Worm (Caenorhabditis elegans): ENCODE data around the gene F48F7.3.

F48F7.3 gene

DNA sequence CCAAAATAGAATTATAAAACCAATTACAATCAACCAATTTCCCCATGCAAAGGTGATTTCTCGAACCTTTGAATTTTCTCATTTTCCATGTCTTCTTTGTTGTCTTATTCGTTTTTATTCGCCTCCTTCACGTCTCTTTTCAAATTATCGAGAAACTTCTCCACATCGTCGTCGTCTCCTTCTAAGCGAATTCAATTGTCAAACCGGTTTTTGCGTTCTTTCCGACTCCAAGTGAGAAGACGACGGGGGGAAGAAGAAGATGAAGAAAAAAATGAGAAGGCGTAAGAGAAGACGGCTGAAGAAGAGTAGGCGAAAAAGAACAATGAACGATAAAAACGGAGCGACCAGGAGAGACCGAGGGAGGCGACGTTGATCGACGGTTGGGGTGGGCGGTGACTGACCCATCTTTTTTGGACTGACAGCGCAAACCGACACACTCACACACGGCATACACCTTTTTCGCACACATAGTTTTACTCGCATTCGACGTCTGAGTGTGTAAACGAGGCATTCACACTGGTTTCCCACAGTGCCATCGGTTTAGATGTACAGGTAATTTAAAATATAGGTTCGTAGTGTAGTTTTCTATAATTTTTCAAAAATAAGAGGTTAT is 42.8 kb upstream of the F48F7.3 start:
- no peak for TF ChIP-seq nhr-12 (tag; optimal IDR thresholded peaks at IDR 0.05)
- peak; percentile 31 for TF ChIP-seq gmeb-1 (tag; optimal IDR thresholded peaks at IDR 0.05)
- no peak for TF ChIP-seq elt-3 (tag; optimal IDR thresholded peaks at IDR 0.05)
- peak; percentile 10 for TF ChIP-seq ztf-4 (tag; optimal IDR thresholded peaks at IDR 0.05)
- TF ChIP-seq mab-5 (tag; optimal IDR thresholded peaks at IDR 0.05): no peak
- TF ChIP-seq nhr-21 (tag; optimal IDR thresholded peaks at IDR 0.05): peak; percentile 59
- no peak for TF ChIP-seq nhr-237 (tag; optimal IDR thresholded peaks at IDR 0.05)
- TF ChIP-seq crh-2 (tag; optimal IDR thresholded peaks at IDR 0.05): peak; percentile 74
- peak; percentile 40 for TF ChIP-seq lin-13 (GFP tag; optimal IDR thresholded peaks at IDR 0.05)
- TF ChIP-seq nhr-25 (tag; optimal IDR thresholded peaks at IDR 0.05): peak; percentile 94
- TF ChIP-seq egl-27 (tag; optimal IDR thresholded peaks at IDR 0.05): peak; percentile 83
- TF ChIP-seq blmp-1 (tag; optimal IDR thresholded peaks at IDR 0.05; ENCODE audit: insufficient read depth): peak; percentile 33
- peak in 1 of 2 experiments; percentile 38 for TF ChIP-seq lsy-2 (tag; optimal IDR thresholded peaks at IDR 0.05)
- peak; percentile 53 for TF ChIP-seq nhr-129 (tag; optimal IDR thresholded peaks at IDR 0.05)
- TF ChIP-seq nhr-6 (tag; optimal IDR thresholded peaks at IDR 0.05): peak; percentile 78
- TF ChIP-seq fos-1 (tag; optimal IDR thresholded peaks at IDR 0.05): peak; percentile 27
- peak; percentile 60 for TF ChIP-seq F13H6.1 (tag; optimal IDR thresholded peaks at IDR 0.05)
- TF ChIP-seq C34F6.9 (tag; optimal IDR thresholded peaks at IDR 0.05): peak; percentile 28
- peak; percentile 86 for TF ChIP-seq sma-3 (GFP tag; optimal IDR thresholded peaks at IDR 0.05)
- peak; percentile 52 for TF ChIP-seq ceh-16 (tag; optimal IDR thresholded peaks at IDR 0.05)
- no peak for TF ChIP-seq nhr-77 (tag; optimal IDR thresholded peaks at IDR 0.05)
- peak; percentile 88 for TF ChIP-seq sem-4 (tag; optimal IDR thresholded peaks at IDR 0.05)
- peak; percentile 50 for TF ChIP-seq sma-9 (GFP tag; optimal IDR thresholded peaks at IDR 0.05)
- no peak for TF ChIP-seq sma-9 (tag; optimal IDR thresholded peaks at IDR 0.05)
- no peak for TF ChIP-seq ztf-11 (tag; optimal IDR thresholded peaks at IDR 0.05)
- TF ChIP-seq unc-55 (GFP tag; optimal IDR thresholded peaks at IDR 0.05): peak; percentile 18

DNA sequence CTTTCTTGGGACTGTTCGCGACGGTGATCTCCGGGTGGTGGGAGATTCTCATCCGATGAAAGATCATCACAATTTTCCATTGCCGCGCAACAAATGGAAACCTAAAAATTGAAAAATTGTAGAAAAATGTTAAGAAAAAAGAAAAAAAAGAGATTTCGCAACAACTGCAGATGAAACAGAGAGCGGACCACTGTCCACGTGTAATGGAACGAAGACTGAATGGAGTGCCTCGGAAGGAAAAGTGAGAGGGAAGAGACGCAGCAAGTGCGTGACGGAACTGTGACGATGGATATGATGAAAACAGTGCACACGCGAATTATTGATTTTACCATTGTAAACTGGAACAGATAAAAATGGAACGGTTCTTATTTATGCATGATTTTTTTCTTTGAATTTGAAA is 37.3 kb upstream of the F48F7.3 start, which contains the start of gene meg-2:
Gene meg-2 (minus strand): TSS at position 101 of the 400 bp plus-strand sequence.
- TF ChIP-seq nhr-6 (tag; optimal IDR thresholded peaks at IDR 0.05) (no peak), F13H6.1 (tag; optimal IDR thresholded peaks at IDR 0.05) (no peak), ZK546.5 (tag; optimal IDR thresholded peaks at IDR 0.05) (no peak), fos-1 (tag; optimal IDR thresholded peaks at IDR 0.05) (no peak), nhr-10 (tag; optimal IDR thresholded peaks at IDR 0.05) (no peak), ceh-16 (tag; optimal IDR thresholded peaks at IDR 0.05) (no peak), nhr-25 (tag; optimal IDR thresholded peaks at IDR 0.05) (no peak), unc-55 (GFP tag; optimal IDR thresholded peaks at IDR 0.05) (no peak), nhr-23 (tag; optimal IDR thresholded peaks at IDR 0.05) (no peak), nhr-11 (tag; optimal IDR thresholded peaks at IDR 0.05) (no peak), aly-2 (tag; optimal IDR thresholded peaks at IDR 0.05) (no peak), unc-62 (GFP tag; optimal IDR thresholded peaks at IDR 0.05) (no peak), R02D3.7 (tag; optimal IDR thresholded peaks at IDR 0.05) (no peak), mab-5 (tag; optimal IDR thresholded peaks at IDR 0.05) (no peak), gmeb-1 (tag; optimal IDR thresholded peaks at IDR 0.05) (no peak), nhr-129 (tag; optimal IDR thresholded peaks at IDR 0.05) (no peak), ama-1 (optimal IDR thresholded peaks at IDR 0.05) (no peak)

DNA sequence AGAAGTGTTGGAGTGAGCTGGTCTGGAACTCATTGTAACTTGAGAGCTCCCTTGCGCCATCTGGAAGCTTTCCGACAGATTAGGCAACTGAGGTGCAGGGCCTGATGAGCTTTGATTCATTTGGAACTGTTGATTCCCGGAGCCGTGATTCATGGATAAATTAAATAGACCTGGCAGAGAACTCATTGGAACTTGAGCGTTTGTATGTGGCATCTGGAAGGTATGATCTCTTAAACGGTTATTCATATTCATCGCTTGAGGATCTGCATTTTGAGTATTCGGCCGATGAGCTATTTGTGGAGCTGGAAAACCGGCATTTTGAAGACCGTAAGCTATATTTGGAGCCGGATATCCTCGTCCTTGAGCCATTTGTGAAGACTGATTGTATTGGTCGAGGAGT is 34.8 kb upstream of the F48F7.3 start:
- TF ChIP-seq alr-1 (tag; optimal IDR thresholded peaks at IDR 0.05): no peak
- no peak for TF ChIP-seq unc-55 (GFP tag; optimal IDR thresholded peaks at IDR 0.05)
- no peak for TF ChIP-seq gmeb-1 (tag; optimal IDR thresholded peaks at IDR 0.05)
- no peak for TF ChIP-seq sem-4 (tag; optimal IDR thresholded peaks at IDR 0.05)
- no peak for TF ChIP-seq nhr-237 (tag; optimal IDR thresholded peaks at IDR 0.05)
- TF ChIP-seq Y55F3AM.14 (GFP tag; optimal IDR thresholded peaks at IDR 0.05): no peak
- no peak for TF ChIP-seq nhr-6 (tag; optimal IDR thresholded peaks at IDR 0.05)
- no peak for TF ChIP-seq nhr-11 (tag; optimal IDR thresholded peaks at IDR 0.05)
- no peak for TF ChIP-seq peb-1 (tag; optimal IDR thresholded peaks at IDR 0.05)
- no peak for TF ChIP-seq ama-1 (optimal IDR thresholded peaks at IDR 0.05)
- TF ChIP-seq nhr-129 (tag; optimal IDR thresholded peaks at IDR 0.05): no peak
- no peak for TF ChIP-seq F13H6.1 (tag; optimal IDR thresholded peaks at IDR 0.05)
- TF ChIP-seq fos-1 (tag; optimal IDR thresholded peaks at IDR 0.05): no peak
- TF ChIP-seq blmp-1 (tag; optimal IDR thresholded peaks at IDR 0.05; ENCODE audit: insufficient read depth): no peak

DNA sequence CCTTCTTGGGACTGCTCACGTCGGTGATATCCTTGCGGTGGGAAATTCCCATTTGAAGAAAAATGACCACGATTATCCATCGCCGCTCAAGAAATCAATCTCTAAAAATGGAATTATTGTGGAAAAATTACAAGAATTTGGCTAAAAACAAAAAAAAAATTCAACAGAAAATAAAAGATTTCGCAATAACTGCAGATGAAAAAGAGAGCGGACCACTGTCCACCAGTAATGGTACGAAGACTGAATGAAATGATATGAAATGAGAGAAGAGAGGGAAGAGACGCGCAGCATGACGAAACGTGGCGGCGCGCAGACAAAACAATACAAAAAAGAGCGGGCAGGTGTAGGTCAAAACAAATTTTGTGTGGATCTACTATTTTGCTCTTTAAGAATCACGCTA is 33.8 kb upstream of the F48F7.3 start, which contains the start of gene meg-1:
Gene meg-1 (minus strand): TSS at position 101 of the 400 bp plus-strand sequence.
- TF ChIP-seq snpc-4 (tag; optimal IDR thresholded peaks at IDR 0.05) (no peak), sma-3 (GFP tag; optimal IDR thresholded peaks at IDR 0.05) (no peak), mbf-1 (tag; optimal IDR thresholded peaks at IDR 0.05) (no peak), lin-11 (tag; optimal IDR thresholded peaks at IDR 0.05) (no peak), ZK546.5 (tag; optimal IDR thresholded peaks at IDR 0.05) (no peak), ama-1 (optimal IDR thresholded peaks at IDR 0.05) (no peak), unc-39 (tag; optimal IDR thresholded peaks at IDR 0.05) (no peak), nhr-23 (tag; optimal IDR thresholded peaks at IDR 0.05) (no peak), ztf-1 (GFP tag; conservative IDR thresholded peaks at IDR 0.05) (no peak), nhr-6 (tag; optimal IDR thresholded peaks at IDR 0.05) (no peak), blmp-1 (tag; optimal IDR thresholded peaks at IDR 0.05; ENCODE audit: insufficient read depth) (no peak), nhr-77 (tag; optimal IDR thresholded peaks at IDR 0.05) (no peak), nhr-10 (tag; optimal IDR thresholded peaks at IDR 0.05) (no peak), peb-1 (tag; optimal IDR thresholded peaks at IDR 0.05) (no peak)

Measured in whole organism, L2 larva.